Fruit fly (Drosophila melanogaster): ENCODE results near the gene ppk28.
A peak's percentile ranks its signal among the peaks of the same experiment; 100 is the strongest.

ppk28 gene

dm6 chrX:16822080-16822479 is 16.2 kb downstream of the ppk28 start (continued):
- TF ChIP-seq CG11093 (GFP tag; IDR thresholded peaks at IDR 0.05) (peak; percentile 25; the same call in 1 of the 3 replicates), CG17568 (GFP tag; optimal IDR thresholded peaks at IDR 0.05) (peak; percentile 9), CG10267 (tag; optimal IDR thresholded peaks at IDR 0.05) (peak; percentile 27), CG12155 (GFP tag; optimal IDR thresholded peaks at IDR 0.05) (no peak), CG11504 (tag; optimal IDR thresholded peaks at IDR 0.05) (peak; percentile 77), CG7987 (GFP tag; optimal IDR thresholded peaks at IDR 0.05) (no peak), CG17829 (tag; optimal IDR thresholded peaks at IDR 0.05) (peak; percentile 51), ssp (GFP tag; IDR thresholded peaks at IDR 0.05) (no peak), dm (GFP tag; optimal IDR thresholded peaks at IDR 0.05) (no peak), H2.0 (GFP tag; IDR thresholded peaks at IDR 0.05) (peak; percentile 42; the same call in 1 of the 2 replicates), CG15073 (GFP tag; optimal IDR thresholded peaks at IDR 0.05) (no peak), peb (GFP tag; IDR thresholded peaks at IDR 0.05) (peak; percentile 37; the same call in 1 of the 2 replicates), CG4424 (GFP tag; optimal IDR thresholded peaks at IDR 0.05) (peak; percentile 35), CG8281 (tag; optimal IDR thresholded peaks at IDR 0.05) (no peak), CG1647 (GFP tag; optimal IDR thresholded peaks at IDR 0.05) (no peak), crol (GFP tag; IDR thresholded peaks at IDR 0.05) (no peak), Lpt (GFP tag; optimal IDR thresholded peaks at IDR 0.05) (no peak), Hmr (GFP tag; optimal IDR thresholded peaks at IDR 0.05) (peak; percentile 41), Ets65A (GFP tag) (no peak), CG17802 (tag; optimal IDR thresholded peaks at IDR 0.05) (no peak), CG3281 (GFP tag; optimal IDR thresholded peaks at IDR 0.05) (no peak), Poxn (GFP tag; IDR thresholded peaks at IDR 0.05) (no peak), CG10366 (GFP tag; IDR thresholded peaks at IDR 0.05) (peak; percentile 50), yki (optimal IDR thresholded peaks at IDR 0.05) (no peak), fd96Cb (tag; optimal IDR thresholded peaks at IDR 0.05) (peak; percentile 53), chif (GFP tag; optimal IDR thresholded peaks at IDR 0.05) (no peak), CG2712 (tag; optimal IDR thresholded peaks at IDR 0.05) (peak; percentile 61), onecut (GFP tag; IDR thresholded peaks at IDR 0.05) (peak; percentile 41), CG14965 (GFP tag; optimal IDR thresholded peaks at IDR 0.05; ENCODE audit: borderline replicate concordance) (no peak), CG16815 (GFP tag; optimal IDR thresholded peaks at IDR 0.05) (peak; percentile 5), Ets97D (GFP tag; optimal IDR thresholded peaks at IDR 0.05) (no peak), ranshi (GFP tag; IDR thresholded peaks at IDR 0.05) (0 out of 2 replicates have a peak, but pooled peaks have one; percentile 32), Mrtf (GFP tag; IDR thresholded peaks at IDR 0.05) (0 out of 3 replicates have a peak, but pooled peaks have one; percentile 34), CG11695 (GFP tag; IDR thresholded peaks at IDR 0.05) (peak; percentile 67), sens (GFP tag) (no peak), NC2α (GFP tag; optimal IDR thresholded peaks at IDR 0.05) (no peak), Meics (GFP tag; optimal IDR thresholded peaks at IDR 0.05) (peak; percentile 52), ac (GFP tag; optimal IDR thresholded peaks at IDR 0.05) (no peak), sens-2 (GFP tag; IDR thresholded peaks at IDR 0.05) (no peak), CG12071 (GFP tag; optimal IDR thresholded peaks at IDR 0.05) (no peak), dpn (GFP tag; optimal IDR thresholded peaks at IDR 0.05) (peak in 1 of 2 experiments; percentile 23), CG13775 (GFP tag; optimal IDR thresholded peaks at IDR 0.05) (peak; percentile 3), wek (GFP tag; optimal IDR thresholded peaks at IDR 0.05) (no peak), Sox102F (GFP tag; optimal IDR thresholded peaks at IDR 0.05) (peak; percentile 78), CG17612 (GFP tag; IDR thresholded peaks at IDR 0.05) (no peak), lov (optimal IDR thresholded peaks at IDR 0.05) (no peak), lov (GFP tag; IDR thresholded peaks at IDR 0.05) (no peak), trh (GFP tag; optimal IDR thresholded peaks at IDR 0.05) (no peak), tap (tag; optimal IDR thresholded peaks at IDR 0.05) (peak; percentile 50), CG34422 (GFP tag; IDR thresholded peaks at IDR 0.05) (peak; percentile 38; the same call in 1 of the 3 replicates), Lim3 (GFP tag; IDR thresholded peaks at IDR 0.05) (no peak), lola (GFP tag; optimal IDR thresholded peaks at IDR 0.05) (peak in 1 of 3 experiments; percentile 4)

Data from whole organism, embryonic.